Worm (Caenorhabditis elegans) whole organism, L1 larva: ENCODE data around the gene R02E4.3.

Source experiments
- C34B4.2 ChIP-seq: sonication (generic microtip); optimal IDR thresholded peaks from 2 replicates; lab custom pipeline; 2017; ENCODE audit warnings: mild to moderate bottlenecking, missing genetic modification characterization, missing compliant biosample characterization
- ama-1 ChIP-seq: fragments of 150-350 bp; optimal IDR thresholded peaks from 2 replicates; lab custom pipeline; 2014
- efl-3 ChIP-seq: fragments of 200-800 bp; sonication (Bioruptor generic); optimal IDR thresholded peaks from 2 replicates; lab custom pipeline; 2018; ENCODE audit warnings: mild to moderate bottlenecking, missing genetic modification characterization, missing compliant biosample characterization
- egl-27 ChIP-seq, 2 experiments: fragments of 150-350 bp in 1 of 2; sonication (generic microtip); optimal IDR thresholded peaks; 3 replicates each; lab custom pipeline; 2017 to 2018; ENCODE audit warnings: missing biosample characterization in 2 of 2, missing genetic modification characterization in 2 of 2, missing genetic modification reagents in 2 of 2
- elt-2 ChIP-seq: sonication (generic microtip); optimal IDR thresholded peaks from 2 replicates; lab custom pipeline; 2016; ENCODE audit warnings: missing genetic modification characterization, mild to moderate bottlenecking, inconsistent platforms, missing compliant biosample characterization, missing genetic modification reagents
- elt-3 ChIP-seq, 6 experiments: fragments of 150-350 bp in 1 of 6; sonication (generic microtip); optimal IDR thresholded peaks; 2 replicates each; lab custom pipeline; 2017 to 2018; ENCODE audit warnings: missing biosample characterization in 6 of 6, missing genetic modification characterization in 6 of 6, inconsistent platforms in 1 of 6
- fkh-10 ChIP-seq: sonication (generic microtip); optimal IDR thresholded peaks from 2 replicates; lab custom pipeline; 2017; ENCODE audit warnings: missing biosample characterization, missing genetic modification reagents, missing genetic modification characterization
- lin-39 ChIP-seq: fragments of 150-350 bp; optimal IDR thresholded peaks from 2 replicates; lab custom pipeline; 2014; ENCODE audit warnings: missing biosample characterization, missing genetic modification reagents, missing genetic modification characterization
- nhr-11 ChIP-seq: fragments of 150-350 bp; optimal IDR thresholded peaks from 2 replicates; lab custom pipeline; 2014; ENCODE audit warnings: missing biosample characterization, missing genetic modification characterization
- snu-23 ChIP-seq: sonication (generic microtip); optimal IDR thresholded peaks from 2 replicates; lab custom pipeline; 2016; ENCODE audit warnings: missing genetic modification characterization, missing compliant biosample characterization
- sox-4 ChIP-seq: sonication (generic microtip); optimal IDR thresholded peaks from 2 replicates; lab custom pipeline; 2016; ENCODE audit warnings: missing genetic modification characterization, missing compliant biosample characterization
- ztf-11 ChIP-seq, 2 experiments: sonication (generic microtip); optimal IDR thresholded peaks; 2 replicates each; lab custom pipeline; 2016 to 2017; ENCODE audit warnings: missing genetic modification characterization in 2 of 2, missing biosample characterization in 1 of 2, missing compliant biosample characterization in 1 of 2
- ztf-4 ChIP-seq: fragments of 150-350 bp; optimal IDR thresholded peaks from 2 replicates; lab custom pipeline; 2014; ENCODE audit warnings: missing biosample characterization, missing genetic modification characterization

- TF ChIP-seq snu-23 (GFP tag; lab: Kevin White, UChicago) = no peak
- TF ChIP-seq C34B4.2 (tag; lab: Kevin White, UChicago) = no peak
- no peak for TF ChIP-seq egl-27 (tag; optimal IDR thresholded peaks at IDR 0.05; lab: Kevin White, UChicago)
- TF ChIP-seq ztf-11 (tag; optimal IDR thresholded peaks at IDR 0.05; lab: Kevin White, UChicago) = no peak
- TF ChIP-seq ztf-4 (tag; lab: Kevin White, UChicago) = no peak
- no peak for TF ChIP-seq elt-2 (tag; lab: Kevin White, UChicago)
- TF ChIP-seq fkh-10 = no peak
- TF ChIP-seq ama-1 (lab: Kevin White, UChicago) = no peak
- no peak for TF ChIP-seq elt-3 (tag; optimal IDR thresholded peaks at IDR 0.05; lab: Kevin White, UChicago)
- TF ChIP-seq efl-3 (GFP tag; lab: Kevin White, UChicago) = no peak
- no peak for TF ChIP-seq lin-39 (tag; lab: Kevin White, UChicago)
- TF ChIP-seq sox-4 (tag; lab: Kevin White, UChicago) = no peak
- TF ChIP-seq nhr-11 (tag; lab: Kevin White, UChicago) = no peak
Measured at ce11 chrX:4100473-4100872, 1.5 kb downstream of the R02E4.3 start, which contains the start of gene clh-4.
